Worm (Caenorhabditis elegans) whole organism, L1 larva: ENCODE data around the gene cutl-1.

Experiments
- ama-1 ChIP-seq: fragments of 150-350 bp; optimal IDR thresholded peaks from 2 replicates; lab custom pipeline; 2014
- lin-13 ChIP-seq: fragments of 150-350 bp; optimal IDR thresholded peaks from 2 replicates; lab custom pipeline; 2014; ENCODE audit warnings: missing biosample characterization, missing genetic modification reagents, missing genetic modification characterization

- no peak for TF ChIP-seq lin-13
- TF ChIP-seq ama-1 (lab: Kevin White, UChicago) = no peak
Measured at ce11 chrV:13406032-13406431, at the start of gene cutl-1.
